Worm (Caenorhabditis elegans) whole organism, L1 larva: ENCODE results near the gene C55A1.11.
"Not testable (repeated sequence)": the region's sequence is repeated elsewhere in the genome, so short reads cannot be mapped to it uniquely, and the experiment has no call there.

Experiments
- C04F5.9 ChIP-seq: sonication (generic microtip); optimal IDR thresholded peaks from 2 replicates; lab custom pipeline; 2016; ENCODE audit warnings: missing genetic modification characterization, missing compliant biosample characterization
- C34B4.2 ChIP-seq: sonication (generic microtip); optimal IDR thresholded peaks from 2 replicates; lab custom pipeline; 2017; ENCODE audit warnings: mild to moderate bottlenecking, missing genetic modification characterization, missing compliant biosample characterization
- F16B12.6 ChIP-seq: fragments of 150-350 bp; optimal IDR thresholded peaks from 2 replicates; lab custom pipeline; 2014; ENCODE audit warnings: missing biosample characterization, missing genetic modification characterization
- alr-1 ChIP-seq: fragments of 200-800 bp; sonication (Bioruptor generic); optimal IDR thresholded peaks from 2 replicates; lab custom pipeline; 2018; ENCODE audit warnings: borderline replicate concordance, mild to moderate bottlenecking, missing genetic modification characterization, missing compliant biosample characterization
- ama-1 ChIP-seq: fragments of 150-350 bp; optimal IDR thresholded peaks from 2 replicates; lab custom pipeline; 2014
- ceh-63 ChIP-seq: fragments of 200-800 bp; sonication (Bioruptor generic); optimal IDR thresholded peaks from 2 replicates; lab custom pipeline; 2018; ENCODE audit warnings: mild to moderate bottlenecking, missing genetic modification characterization, missing compliant biosample characterization
- ceh-88 ChIP-seq: fragments of 200-800 bp; sonication (Bioruptor generic); IDR thresholded peaks from 2 replicates; pipeline ENCODE4 v1.3.6; 2022; ENCODE audit warnings: missing genetic modification characterization, missing compliant biosample characterization
- ces-1 ChIP-seq: fragments of 150-350 bp; optimal IDR thresholded peaks from 2 replicates; lab custom pipeline; 2014; ENCODE audit warnings: missing biosample characterization, missing genetic modification reagents, missing genetic modification characterization
- dpl-1 ChIP-seq, 3 experiments: fragments of 150-350 bp in 2 of 3; sonication (generic microtip) in 1 of 3; optimal IDR thresholded peaks; 2 replicates each; lab custom pipeline; 2014 to 2017; ENCODE audit warnings: missing biosample characterization in 3 of 3, missing genetic modification characterization in 3 of 3, missing genetic modification reagents in 3 of 3
- dsc-1 ChIP-seq: sonication (generic microtip); optimal IDR thresholded peaks from 2 replicates; lab custom pipeline; 2016; ENCODE audit warnings: mild to moderate bottlenecking, missing genetic modification characterization, missing compliant biosample characterization
- elt-2 ChIP-seq: sonication (generic microtip); optimal IDR thresholded peaks from 2 replicates; lab custom pipeline; 2016; ENCODE audit warnings: missing genetic modification characterization, mild to moderate bottlenecking, inconsistent platforms, missing compliant biosample characterization, missing genetic modification reagents
- elt-3 ChIP-seq, 6 experiments: fragments of 150-350 bp in 1 of 6; sonication (generic microtip); optimal IDR thresholded peaks; 2 replicates each; lab custom pipeline; 2017 to 2018; ENCODE audit warnings: missing biosample characterization in 6 of 6, missing genetic modification characterization in 6 of 6, inconsistent platforms in 1 of 6
- fkh-4 ChIP-seq: sonication (generic microtip); optimal IDR thresholded peaks from 2 replicates; lab custom pipeline; 2016; ENCODE audit warnings: missing compliant biosample characterization, missing genetic modification characterization, borderline replicate concordance
- fkh-8 ChIP-seq: sonication (generic microtip); optimal IDR thresholded peaks from 2 replicates; lab custom pipeline; 2016; ENCODE audit warnings: mild to moderate bottlenecking, missing genetic modification characterization, missing compliant biosample characterization
- hlh-4 ChIP-seq: sonication (generic microtip); optimal IDR thresholded peaks from 2 replicates; lab custom pipeline; 2016; ENCODE audit warnings: mild to moderate bottlenecking, missing genetic modification characterization, missing compliant biosample characterization
- hpl-2 ChIP-seq: fragments of 150-350 bp; optimal IDR thresholded peaks from 2 replicates; lab custom pipeline; 2014; ENCODE audit warnings: missing biosample characterization, missing genetic modification reagents, missing genetic modification characterization
- isw-1 ChIP-seq: fragments of 200-800 bp; sonication (Bioruptor generic); IDR thresholded peaks from 2 replicates; pipeline ENCODE4 v1.3.6; 2022; ENCODE audit warnings: missing genetic modification characterization, missing compliant biosample characterization
- lin-13 ChIP-seq: fragments of 150-350 bp; optimal IDR thresholded peaks from 2 replicates; lab custom pipeline; 2014; ENCODE audit warnings: missing biosample characterization, missing genetic modification reagents, missing genetic modification characterization
- lin-14 ChIP-seq: fragments of 200-800 bp; sonication (Bioruptor generic); optimal IDR thresholded peaks from 2 replicates; lab custom pipeline; 2018; ENCODE audit warnings: mild to moderate bottlenecking, missing genetic modification characterization, moderate library complexity, missing compliant biosample characterization
- lin-15B ChIP-seq: fragments of 150-350 bp; sonication (generic microtip); optimal IDR thresholded peaks from 3 replicates; lab custom pipeline; 2014; ENCODE audit warnings: missing biosample characterization, missing genetic modification characterization
- lin-39 ChIP-seq: fragments of 150-350 bp; optimal IDR thresholded peaks from 2 replicates; lab custom pipeline; 2014; ENCODE audit warnings: missing biosample characterization, missing genetic modification reagents, missing genetic modification characterization
- lir-3 ChIP-seq: sonication (generic microtip); optimal IDR thresholded peaks from 2 replicates; lab custom pipeline; 2016; ENCODE audit warnings: mild to moderate bottlenecking, missing genetic modification characterization, moderate library complexity, missing compliant biosample characterization; ENCODE audit not compliant: poor library complexity
- lsy-2 ChIP-seq, 2 experiments: fragments of 150-350 bp; optimal IDR thresholded peaks; 2 replicates each; lab custom pipeline; 2014; ENCODE audit warnings: missing biosample characterization in 2 of 2, missing genetic modification characterization in 2 of 2
- mdl-1 ChIP-seq, 2 experiments: fragments of 150-350 bp; optimal IDR thresholded peaks; 2 replicates each; lab custom pipeline; 2014 to 2017; ENCODE audit warnings: missing biosample characterization in 2 of 2, missing genetic modification characterization in 2 of 2, inconsistent platforms in 1 of 2
- mep-1 ChIP-seq: fragments of 150-350 bp; optimal IDR thresholded peaks from 2 replicates; lab custom pipeline; 2014; ENCODE audit warnings: missing biosample characterization, missing genetic modification characterization
- nhr-12 ChIP-seq: sonication (generic microtip); optimal IDR thresholded peaks from 2 replicates; lab custom pipeline; 2017; ENCODE audit warnings: missing biosample characterization, missing genetic modification characterization
- nhr-19 ChIP-seq: fragments of 200-800 bp; sonication (Bioruptor generic); conservative IDR thresholded peaks from 2 replicates; pipeline ENCODE4 v1.3.6; 2022; ENCODE audit warnings: missing genetic modification characterization, missing compliant biosample characterization
- nhr-20 ChIP-seq: sonication (generic microtip); optimal IDR thresholded peaks from 2 replicates; lab custom pipeline; 2016; ENCODE audit warnings: mild to moderate bottlenecking, missing genetic modification characterization, missing compliant biosample characterization
- nhr-77 ChIP-seq: fragments of 150-350 bp; optimal IDR thresholded peaks from 2 replicates; lab custom pipeline; 2014; ENCODE audit warnings: missing biosample characterization, missing genetic modification characterization
- nhr-84 ChIP-seq: sonication (generic microtip); optimal IDR thresholded peaks from 2 replicates; lab custom pipeline; 2017; ENCODE audit warnings: missing biosample characterization, missing genetic modification characterization
- nhr-90 ChIP-seq: sonication (generic microtip); optimal IDR thresholded peaks from 2 replicates; lab custom pipeline; 2016; ENCODE audit warnings: mild to moderate bottlenecking, missing genetic modification characterization, missing compliant biosample characterization; ENCODE audit not compliant: poor library complexity
- pax-3 ChIP-seq: fragments of 200-800 bp; sonication (Bioruptor generic); optimal IDR thresholded peaks from 2 replicates; lab custom pipeline; 2018; ENCODE audit warnings: mild to moderate bottlenecking, missing genetic modification characterization, moderate library complexity, missing compliant biosample characterization
- snpc-4 ChIP-seq: fragments of 150-350 bp; optimal IDR thresholded peaks from 2 replicates; lab custom pipeline; 2014; ENCODE audit warnings: missing biosample characterization, missing genetic modification characterization
- sptf-1 ChIP-seq: fragments of 150-350 bp; optimal IDR thresholded peaks from 2 replicates; lab custom pipeline; 2014; ENCODE audit warnings: missing biosample characterization, missing genetic modification characterization
- sup-37 ChIP-seq: fragments of 200-800 bp; sonication (Bioruptor generic); optimal IDR thresholded peaks from 2 replicates; lab custom pipeline; 2018; ENCODE audit warnings: mild to moderate bottlenecking, missing genetic modification characterization, missing compliant biosample characterization
- swsn-7 ChIP-seq: sonication (generic microtip); optimal IDR thresholded peaks from 2 replicates; lab custom pipeline; 2016; ENCODE audit warnings: missing genetic modification characterization, missing compliant biosample characterization
- tlp-1 ChIP-seq: fragments of 150-350 bp; optimal IDR thresholded peaks from 2 replicates; lab custom pipeline; 2014; ENCODE audit warnings: missing biosample characterization, missing genetic modification characterization
- unc-130 ChIP-seq: fragments of 150-350 bp; optimal IDR thresholded peaks from 2 replicates; lab custom pipeline; 2017; ENCODE audit warnings: missing biosample characterization, missing genetic modification characterization, inconsistent platforms
- unc-62 ChIP-seq: fragments of 150-350 bp; optimal IDR thresholded peaks from 2 replicates; lab custom pipeline; 2014; ENCODE audit warnings: missing biosample characterization, missing genetic modification reagents, missing genetic modification characterization
- vab-15 ChIP-seq: sonication (generic microtip); optimal IDR thresholded peaks from 2 replicates; lab custom pipeline; 2017; ENCODE audit warnings: missing genotype, mild to moderate bottlenecking, missing genetic modification characterization, missing compliant biosample characterization
- zag-1 ChIP-seq: fragments of 150-350 bp; optimal IDR thresholded peaks from 2 replicates; lab custom pipeline; 2014; ENCODE audit warnings: missing biosample characterization, missing genetic modification characterization
- zip-4 ChIP-seq: fragments of 200-800 bp; sonication (Bioruptor generic); optimal IDR thresholded peaks from 2 replicates; lab custom pipeline; 2018; ENCODE audit warnings: mild to moderate bottlenecking, missing genetic modification characterization, moderate library complexity, missing compliant biosample characterization
- ztf-11 ChIP-seq, 2 experiments: sonication (generic microtip); optimal IDR thresholded peaks; 2 replicates each; lab custom pipeline; 2016 to 2017; ENCODE audit warnings: missing genetic modification characterization in 2 of 2, missing biosample characterization in 1 of 2, missing compliant biosample characterization in 1 of 2

The C55A1.11 gene

DNA sequence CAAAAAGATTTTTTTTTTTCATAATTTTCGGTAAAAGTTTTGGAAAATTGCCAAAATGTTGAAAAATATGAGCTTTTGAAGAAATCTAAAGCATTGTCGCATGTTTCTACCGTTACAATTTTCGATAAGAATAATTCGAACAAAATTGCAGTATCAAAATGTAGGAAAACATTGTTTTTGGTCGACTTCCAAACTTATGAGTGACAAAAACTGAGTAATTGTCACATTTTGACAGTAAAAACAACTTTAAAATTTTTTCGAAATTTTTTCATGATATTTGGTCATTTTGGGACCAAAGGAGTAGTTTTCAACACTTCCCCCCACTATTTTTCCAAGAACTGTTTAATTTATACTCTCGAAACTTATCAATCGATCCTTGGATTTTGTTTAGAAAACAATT, 31.1 kb upstream of the C55A1.11 start, which contains the start of gene fbxa-139:
Gene fbxa-139, minus strand, starts transcription at position 101 of the 400 bp plus-strand sequence.
- TF ChIP-seq lin-13 (GFP tag; lab: Kevin White, UChicago): no peak
- TF ChIP-seq C04F5.9 (tag; lab: Kevin White, UChicago): no peak
- no peak for TF ChIP-seq lir-3 (tag; lab: Kevin White, UChicago)
- TF ChIP-seq swsn-7: no peak
- no peak for TF ChIP-seq dsc-1
- no peak for TF ChIP-seq elt-3 (tag; optimal IDR thresholded peaks at IDR 0.05; lab: Kevin White, UChicago)
- no peak for TF ChIP-seq lin-15B
- no peak for TF ChIP-seq hpl-2
- TF ChIP-seq nhr-20 (tag; lab: Kevin White, UChicago): no peak
- TF ChIP-seq nhr-90: no peak
- no peak for TF ChIP-seq lin-39 (tag; lab: Kevin White, UChicago)
- no peak for TF ChIP-seq mdl-1 (tag; optimal IDR thresholded peaks at IDR 0.05; lab: Kevin White, UChicago)
- TF ChIP-seq lsy-2 (tag; optimal IDR thresholded peaks at IDR 0.05; lab: Kevin White, UChicago): no peak
- TF ChIP-seq C34B4.2: no peak
- TF ChIP-seq ztf-11 (tag; optimal IDR thresholded peaks at IDR 0.05; lab: Kevin White, UChicago): no peak
- TF ChIP-seq, all 84 proteins: peak for 0

DNA sequence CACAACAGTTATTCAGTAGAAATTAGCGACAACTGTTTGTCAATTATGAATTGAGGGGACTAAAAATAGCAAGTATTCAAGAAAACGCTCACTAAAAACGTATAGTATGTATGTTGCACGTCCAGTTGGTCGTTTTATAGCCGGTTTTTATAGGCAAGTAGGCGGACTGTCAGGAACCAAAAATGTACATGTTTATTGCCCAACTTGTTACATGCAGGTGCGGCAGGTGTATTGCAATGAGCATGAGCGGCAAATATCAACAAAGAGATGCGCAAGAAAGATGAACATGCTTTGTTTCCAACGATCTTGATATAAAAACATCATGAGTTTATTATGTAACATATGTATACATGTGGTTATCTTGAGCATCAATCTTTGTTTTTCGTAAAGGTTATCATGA, 25.9 kb upstream of the C55A1.11 start, which contains the start of gene B0391.14:
Gene B0391.14, minus strand, starts transcription at position 101 of the 400 bp plus-strand sequence.
- TF ChIP-seq alr-1 (tag; lab: Kevin White, UChicago); ztf-11 (tag; optimal IDR thresholded peaks at IDR 0.05; lab: Kevin White, UChicago); tlp-1 (tag; lab: Kevin White, UChicago): not testable (repeated sequence)

- peak; percentile 22 for TF ChIP-seq lin-14
- TF ChIP-seq vab-15 (tag; lab: Kevin White, UChicago): no peak
These were observed 23.4 kb upstream of the C55A1.11 start, which contains the start of gene fbxa-152 for ce11 chrV:15602253-15602652. fbxa-152 (minus strand) TSS chrV:15602353.

DNA sequence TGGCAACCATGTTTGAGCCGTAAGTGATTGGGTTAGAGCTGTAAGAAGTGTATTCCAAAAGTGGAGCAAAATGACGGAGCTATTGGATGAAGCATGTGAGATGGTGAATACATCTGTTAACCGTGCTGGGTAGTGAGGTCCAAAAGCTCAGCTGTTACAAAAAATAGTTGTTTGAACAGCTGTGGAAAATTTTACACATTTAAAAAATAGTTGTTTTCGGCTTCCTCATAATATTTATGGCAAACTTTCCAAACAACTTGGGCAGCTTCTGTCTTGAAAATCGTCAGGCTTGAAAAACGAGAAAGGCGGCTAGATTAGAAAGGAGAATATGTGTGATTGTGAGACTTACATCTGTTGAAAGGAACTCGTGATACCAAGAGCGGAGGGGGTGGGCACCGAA, 20.6 kb upstream of the C55A1.11 start, which contains the start of gene fbxa-154:
Gene fbxa-154, minus strand, starts transcription at position 101 of the 400 bp plus-strand sequence.
- TF ChIP-seq isw-1 (GFP tag; lab: Robert Waterston, UW) (no peak), ceh-88 (GFP tag; lab: Robert Waterston, UW) (no peak), F16B12.6 (no peak), ces-1 (no peak)

DNA sequence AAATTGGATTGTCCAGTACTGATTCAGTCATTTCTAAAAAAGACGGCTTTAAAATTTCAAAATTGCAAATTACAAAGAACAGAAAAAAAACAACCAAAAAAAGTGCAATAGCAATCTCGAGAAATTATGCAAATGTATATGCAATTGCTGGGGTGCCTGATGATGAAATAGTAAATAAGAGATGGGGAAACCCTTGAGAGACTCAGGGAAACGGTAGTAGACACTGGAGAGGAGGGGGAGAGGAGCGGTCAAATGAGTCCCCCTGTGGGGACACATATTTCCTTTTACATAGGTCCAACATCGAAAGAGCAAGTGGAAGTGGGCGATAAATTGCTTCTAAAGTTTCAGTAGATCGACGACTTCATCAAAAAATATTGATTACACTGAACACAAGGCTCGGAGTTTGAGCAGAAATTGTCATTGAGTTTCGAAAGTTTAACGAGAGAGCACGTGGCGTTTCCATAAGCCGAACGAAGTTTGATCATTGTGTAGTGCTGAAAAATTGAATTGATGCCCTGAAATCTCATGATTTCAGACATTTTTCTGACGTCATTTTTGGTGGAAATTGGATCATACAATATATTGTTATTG, 15.2 kb upstream of the C55A1.11 start, which contains the start of the genes fbxa-153 and str-12:
Gene fbxa-153, minus strand, starts transcription at position 35 of the 591 bp plus-strand sequence.
Gene str-12, plus strand, starts transcription at position 541 of the 591 bp plus-strand sequence.
- TF ChIP-seq alr-1 (tag; lab: Kevin White, UChicago) (no peak), unc-130 (tag; lab: Kevin White, UChicago) (no peak), ama-1 (lab: Kevin White, UChicago) (no peak), lsy-2 (tag; optimal IDR thresholded peaks at IDR 0.05; lab: Kevin White, UChicago) (no peak), nhr-12 (no peak), pax-3 (tag; lab: Kevin White, UChicago) (no peak), C34B4.2 (no peak), nhr-84 (tag; lab: Kevin White, UChicago) (no peak), mep-1 (peak; percentile 35), zag-1 (tag; lab: Kevin White, UChicago) (no peak), fkh-8 (peak; percentile 36), snpc-4 (no peak), unc-62 (GFP tag; lab: Kevin White, UChicago) (no peak), sptf-1 (tag; lab: Kevin White, UChicago) (no peak), elt-2 (tag; lab: Kevin White, UChicago) (no peak), swsn-7 (peak; percentile 8), ceh-63 (GFP tag; lab: Kevin White, UChicago) (no peak), hlh-4 (tag; lab: Kevin White, UChicago) (no peak), ces-1 (no peak), fkh-4 (tag; lab: Kevin White, UChicago) (no peak), nhr-19 (GFP tag; lab: Robert Waterston, UW) (no peak), zip-4 (no peak), sup-37 (GFP tag; lab: Kevin White, UChicago) (no peak), lir-3 (tag; lab: Kevin White, UChicago) (no peak), elt-3 (tag; optimal IDR thresholded peaks at IDR 0.05; lab: Kevin White, UChicago) (no peak), dpl-1 (GFP tag; optimal IDR thresholded peaks at IDR 0.05; lab: Kevin White, UChicago) (peak in 1 of 3 experiments; percentile 21), nhr-77 (tag; lab: Kevin White, UChicago) (no peak), lin-39 (tag; lab: Kevin White, UChicago) (no peak)
